Worm (Caenorhabditis elegans): ENCODE data around the gene F29B9.12.

DNA sequence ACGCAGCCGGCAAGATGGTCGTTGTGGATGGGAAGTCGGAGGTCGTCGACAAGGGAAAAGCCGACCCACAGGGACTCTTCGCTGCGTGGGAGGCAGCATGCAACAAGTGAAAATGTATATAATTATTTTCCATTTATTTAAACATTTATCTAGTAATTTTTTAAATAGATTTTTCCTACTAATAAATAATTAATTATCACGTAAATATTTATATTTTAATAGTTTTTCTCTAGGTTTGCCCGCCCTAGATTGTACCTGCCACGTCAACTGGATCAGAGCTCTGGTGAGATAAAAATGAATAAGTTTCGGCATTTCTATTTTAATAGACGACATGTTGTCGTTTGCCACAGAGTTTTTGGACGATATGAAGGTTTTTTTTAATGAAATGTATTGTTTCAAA is 16.4 kb upstream of the F29B9.12 start, which contains the start of gene psr-1:
- TF ChIP-seq elt-1 (tag; optimal IDR thresholded peaks at IDR 0.05; ENCODE audit: borderline replicate concordance, insufficient read depth) (no peak), elt-3 (tag; optimal IDR thresholded peaks at IDR 0.05) (no peak), lin-13 (tag; optimal IDR thresholded peaks at IDR 0.05) (no peak), snpc-4 (tag; optimal IDR thresholded peaks at IDR 0.05) (no peak), ztf-11 (tag; optimal IDR thresholded peaks at IDR 0.05) (no peak), nhr-28 (tag; optimal IDR thresholded peaks at IDR 0.05) (no peak), mab-5 (tag; optimal IDR thresholded peaks at IDR 0.05) (no peak), unc-39 (tag; optimal IDR thresholded peaks at IDR 0.05) (no peak)
